Fruit fly (Drosophila melanogaster): ENCODE data around the gene REPTOR-BP.

DNA sequence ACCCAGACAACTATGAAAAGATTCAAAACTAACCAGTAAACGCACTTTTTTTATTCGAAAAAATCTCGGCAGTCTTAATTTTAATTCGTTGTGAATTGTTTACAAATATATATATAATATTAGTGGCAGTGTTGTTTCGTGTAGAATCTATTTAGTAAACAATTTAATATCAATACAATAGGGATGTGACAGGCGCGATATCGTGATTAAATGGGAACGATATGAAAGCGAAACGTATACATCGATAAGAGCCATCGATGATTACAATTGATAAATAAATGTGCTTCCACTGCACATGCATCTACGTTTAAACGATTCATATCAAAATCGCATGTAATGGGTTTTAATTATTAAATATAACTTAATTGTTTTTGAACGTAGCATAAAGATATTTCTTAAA lies 13.4 kb downstream of the REPTOR-BP start:
- TF ChIP-seq ss (GFP tag; optimal IDR thresholded peaks at IDR 0.05) (no peak), vri (GFP tag; optimal IDR thresholded peaks at IDR 0.05) (no peak), Sox102F (GFP tag; optimal IDR thresholded peaks at IDR 0.05) (no peak), eg (GFP tag; IDR thresholded peaks at IDR 0.05) (no peak), CG8632 (GFP tag; optimal IDR thresholded peaks at IDR 0.05) (no peak)
